Worm (Caenorhabditis elegans) whole organism, L2 larva: Measurements from ENCODE around the gene K10C2.6.

Source experiments
- F13H6.1 ChIP-seq: sonication (generic microtip); optimal IDR thresholded peaks from 2 replicates; lab custom pipeline; 2016; ENCODE audit warnings: missing genetic modification characterization, missing compliant biosample characterization
- Y55F3AM.14 ChIP-seq: fragments of 200-800 bp; sonication (Bioruptor generic); optimal IDR thresholded peaks from 2 replicates; lab custom pipeline; 2018; ENCODE audit warnings: mild to moderate bottlenecking, missing genetic modification characterization, missing compliant biosample characterization
- ZK546.5 ChIP-seq: sonication (generic microtip); optimal IDR thresholded peaks from 2 replicates; lab custom pipeline; 2017; ENCODE audit warnings: missing biosample characterization, missing genetic modification characterization
- alr-1 ChIP-seq: fragments of 150-350 bp; optimal IDR thresholded peaks from 2 replicates; lab custom pipeline; 2014; ENCODE audit warnings: missing biosample characterization, missing genetic modification characterization
- blmp-1 ChIP-seq: sonication (generic microtip); optimal IDR thresholded peaks from 2 replicates; lab custom pipeline; 2017; ENCODE audit warnings: missing genetic modification characterization, mild to moderate bottlenecking, missing compliant biosample characterization, antibody characterized with exemption, moderate library complexity; ENCODE audit not compliant: insufficient read depth
- ceh-16 ChIP-seq: fragments of 150-350 bp; optimal IDR thresholded peaks from 2 replicates; lab custom pipeline; 2014; ENCODE audit warnings: missing biosample characterization, missing genetic modification characterization
- ceh-82 ChIP-seq: fragments of 150-350 bp; optimal IDR thresholded peaks from 2 replicates; lab custom pipeline; 2014; ENCODE audit warnings: missing biosample characterization, missing genetic modification characterization
- crh-2 ChIP-seq: sonication (generic microtip); optimal IDR thresholded peaks from 2 replicates; lab custom pipeline; 2017; ENCODE audit warnings: missing biosample characterization, missing genetic modification characterization
- dmd-4 ChIP-seq: sonication (generic microtip); optimal IDR thresholded peaks from 2 replicates; lab custom pipeline; 2017; ENCODE audit warnings: missing biosample characterization, missing genetic modification characterization
- egl-27 ChIP-seq: sonication (generic microtip); optimal IDR thresholded peaks from 3 replicates; lab custom pipeline; 2017; ENCODE audit warnings: missing biosample characterization, missing genetic modification reagents, missing genetic modification characterization
- elt-1 ChIP-seq: fragments of 150-350 bp; optimal IDR thresholded peaks from 2 replicates; lab custom pipeline; 2014; ENCODE audit warnings: missing biosample characterization, missing genetic modification characterization
- elt-3 ChIP-seq: sonication (generic microtip); optimal IDR thresholded peaks from 2 replicates; lab custom pipeline; 2017; ENCODE audit warnings: missing biosample characterization, missing genetic modification characterization
- fos-1 ChIP-seq: fragments of 150-350 bp; optimal IDR thresholded peaks from 2 replicates; lab custom pipeline; 2014; ENCODE audit warnings: missing biosample characterization, missing genetic modification characterization
- gmeb-1 ChIP-seq: fragments of 150-350 bp; optimal IDR thresholded peaks from 2 replicates; lab custom pipeline; 2014; ENCODE audit warnings: missing biosample characterization, missing genetic modification characterization
- lin-11 ChIP-seq: fragments of 150-350 bp; sonication (generic microtip); optimal IDR thresholded peaks from 2 replicates; lab custom pipeline; 2014; ENCODE audit warnings: missing biosample characterization, missing genetic modification characterization, inconsistent platforms, mixed read lengths
- lsy-2 ChIP-seq, 2 experiments: fragments of 150-350 bp in 1 of 2; sonication (generic microtip) in 1 of 2; optimal IDR thresholded peaks; 2 replicates each; lab custom pipeline; 2014 to 2017; ENCODE audit warnings: missing biosample characterization in 2 of 2, missing genetic modification characterization in 2 of 2
- mab-5 ChIP-seq: fragments of 150-350 bp; optimal IDR thresholded peaks from 2 replicates; lab custom pipeline; 2014; ENCODE audit warnings: missing biosample characterization, missing genetic modification characterization
- mdl-1 ChIP-seq, 2 experiments: fragments of 150-350 bp in 1 of 2; sonication (generic microtip) in 1 of 2; optimal IDR thresholded peaks; 2 replicates each; lab custom pipeline; 2017; ENCODE audit warnings: missing biosample characterization in 2 of 2, missing genetic modification characterization in 2 of 2
- nhr-10 ChIP-seq: sonication (generic microtip); optimal IDR thresholded peaks from 2 replicates; lab custom pipeline; 2017; ENCODE audit warnings: missing biosample characterization, missing genetic modification characterization
- nhr-11 ChIP-seq: fragments of 150-350 bp; optimal IDR thresholded peaks from 2 replicates; lab custom pipeline; 2014; ENCODE audit warnings: missing biosample characterization, missing genetic modification characterization
- nhr-12 ChIP-seq: fragments of 150-350 bp; optimal IDR thresholded peaks from 2 replicates; lab custom pipeline; 2014; ENCODE audit warnings: missing biosample characterization, missing genetic modification characterization
- nhr-21 ChIP-seq: fragments of 150-350 bp; optimal IDR thresholded peaks from 2 replicates; lab custom pipeline; 2014; ENCODE audit warnings: missing biosample characterization, missing genetic modification characterization
- nhr-237 ChIP-seq: fragments of 150-350 bp; optimal IDR thresholded peaks from 2 replicates; lab custom pipeline; 2014; ENCODE audit warnings: missing biosample characterization, missing genetic modification characterization
- nhr-6 ChIP-seq: fragments of 150-350 bp; optimal IDR thresholded peaks from 2 replicates; lab custom pipeline; 2014; ENCODE audit warnings: missing biosample characterization, missing genetic modification characterization
- peb-1 ChIP-seq: fragments of 150-350 bp; optimal IDR thresholded peaks from 2 replicates; lab custom pipeline; 2014; ENCODE audit warnings: missing biosample characterization, missing genetic modification characterization
- sma-9 ChIP-seq, 2 experiments: fragments of 150-350 bp in 1 of 2; sonication (generic microtip) in 1 of 2; optimal IDR thresholded peaks; 2 replicates each; lab custom pipeline; 2014 to 2016; ENCODE audit warnings: missing genetic modification characterization in 2 of 2, mild to moderate bottlenecking in 1 of 2, missing biosample characterization in 1 of 2, missing compliant biosample characterization in 1 of 2, missing genetic modification reagents in 1 of 2, moderate library complexity in 1 of 2
- unc-62 ChIP-seq: fragments of 150-350 bp; optimal IDR thresholded peaks from 2 replicates; lab custom pipeline; 2014; ENCODE audit warnings: missing biosample characterization, missing genetic modification reagents, missing genetic modification characterization
- ztf-1 ChIP-seq: fragments of 200-800 bp; sonication (Bioruptor generic); conservative IDR thresholded peaks from 2 replicates; pipeline ENCODE4 v1.3.6; 2022; ENCODE audit warnings: missing genetic modification characterization, missing compliant biosample characterization
- ztf-11 ChIP-seq: sonication (generic microtip); optimal IDR thresholded peaks from 2 replicates; lab custom pipeline; 2017; ENCODE audit warnings: missing biosample characterization, missing genetic modification characterization
- ztf-4 ChIP-seq: fragments of 150-350 bp; optimal IDR thresholded peaks from 2 replicates; lab custom pipeline; 2014; ENCODE audit warnings: missing biosample characterization, missing genetic modification characterization

Gene K10C2.6

ce11 chrX:6455157-6455556 lies 3.9 kb downstream of the K10C2.6 start, which contains the start of gene nas-33:
TSS of gene nas-33 (minus strand) at chrX:6455257.
- TF ChIP-seq peb-1 (tag; lab: Kevin White, UChicago) (no peak), nhr-21 (tag; lab: Kevin White, UChicago) (no peak), ceh-16 (tag; lab: Kevin White, UChicago) (no peak), nhr-6 (no peak), mdl-1 (tag; optimal IDR thresholded peaks at IDR 0.05; lab: Kevin White, UChicago) (no peak), alr-1 (no peak)

DNA sequence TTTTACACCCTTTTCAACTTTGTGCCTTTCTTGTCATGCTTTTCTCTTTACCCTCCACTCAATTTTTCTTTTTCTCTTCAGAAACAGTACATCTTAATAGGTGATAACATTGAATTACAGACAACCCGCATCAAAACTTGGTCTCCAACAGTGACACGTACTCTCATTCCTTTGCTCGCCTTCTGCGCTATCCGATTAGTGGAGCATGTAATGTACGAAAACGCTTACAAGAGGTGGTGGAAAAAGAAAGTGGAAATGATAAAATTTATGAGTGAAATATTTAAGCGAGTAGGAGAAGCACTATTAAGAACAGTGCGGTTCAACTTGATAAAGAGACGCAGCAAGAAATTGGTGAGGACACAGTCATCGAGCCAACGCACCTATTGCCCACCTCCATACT lies 5.3 kb downstream of the K10C2.6 start, which contains the start of gene pept-1:
pept-1 (plus strand) TSS at position 306 of the 400 bp plus-strand sequence.
- TF ChIP-seq mdl-1 (tag; optimal IDR thresholded peaks at IDR 0.05; lab: Kevin White, UChicago) (no peak), sma-9 (GFP tag; optimal IDR thresholded peaks at IDR 0.05; lab: Kevin White, UChicago) (peak; percentile 68), sma-9 (tag; optimal IDR thresholded peaks at IDR 0.05; lab: Kevin White, UChicago) (no peak), mab-5 (tag; lab: Kevin White, UChicago) (no peak), nhr-6 (no peak), lin-11 (no peak), nhr-12 (tag; lab: Kevin White, UChicago) (no peak), elt-1 (no peak), nhr-10 (tag; lab: Kevin White, UChicago) (no peak), nhr-11 (tag; lab: Kevin White, UChicago) (no peak), Y55F3AM.14 (GFP tag; lab: Kevin White, UChicago) (no peak), lsy-2 (tag; optimal IDR thresholded peaks at IDR 0.05; lab: Kevin White, UChicago) (no peak), unc-62 (no peak), fos-1 (tag; lab: Kevin White, UChicago) (peak; percentile 92), alr-1 (no peak), ztf-4 (tag; lab: Kevin White, UChicago) (no peak), ztf-1 (GFP tag; lab: Robert Waterston, UW) (no peak), ceh-82 (tag; lab: Kevin White, UChicago) (no peak), crh-2 (tag; lab: Kevin White, UChicago) (peak; percentile 70), elt-3 (no peak), F13H6.1 (peak; percentile 63), egl-27 (tag; lab: Kevin White, UChicago) (peak; percentile 44), gmeb-1 (tag; lab: Kevin White, UChicago) (peak; percentile 46)

DNA sequence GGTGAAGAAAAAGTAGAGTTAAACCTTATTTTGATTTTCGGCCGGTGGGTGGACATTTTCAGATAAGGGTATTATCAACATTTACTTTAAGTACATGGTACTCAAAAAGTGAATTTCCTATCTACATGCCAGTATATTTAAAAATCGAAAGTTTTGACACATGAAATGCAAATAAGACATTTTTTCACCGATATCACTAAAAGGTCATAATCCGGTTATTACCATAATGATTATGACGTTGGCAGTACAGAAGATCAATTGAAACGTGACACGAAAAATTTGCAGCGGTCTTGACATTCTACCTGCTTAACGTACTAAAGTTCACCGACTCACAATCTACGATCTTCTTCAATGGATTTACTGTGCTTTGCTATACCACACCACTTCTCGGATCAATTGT lies 6.8 kb downstream of the K10C2.6 start:
- TF ChIP-seq gmeb-1 (tag; lab: Kevin White, UChicago) (peak; percentile 17), ZK546.5 (tag; lab: Kevin White, UChicago) (no peak), sma-9 (GFP tag; optimal IDR thresholded peaks at IDR 0.05; lab: Kevin White, UChicago) (peak; percentile 9), sma-9 (tag; optimal IDR thresholded peaks at IDR 0.05; lab: Kevin White, UChicago) (no peak)
- TF ChIP-seq, all 48 proteins: peak for 2

DNA sequence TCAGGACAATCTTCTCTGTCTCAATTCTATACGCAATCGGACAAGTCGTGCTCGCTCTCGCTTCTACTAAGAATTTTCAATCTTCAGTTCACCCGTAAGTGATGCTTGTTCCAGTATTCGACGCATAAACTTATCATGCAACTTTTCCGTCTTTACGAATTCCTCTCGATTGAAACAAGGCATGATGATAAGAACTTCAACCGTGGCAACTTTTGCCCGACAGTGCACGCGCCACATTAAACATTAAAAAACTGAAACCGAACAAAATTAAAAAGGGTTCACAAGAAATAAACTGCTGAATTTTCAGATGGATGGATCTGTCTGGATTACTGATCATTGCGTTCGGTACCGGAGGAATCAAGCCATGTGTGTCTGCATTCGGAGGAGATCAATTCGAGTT lies 7.2 kb downstream of the K10C2.6 start:
- no peak for TF ChIP-seq blmp-1 (tag; lab: Kevin White, UChicago)
- peak; percentile 29 for TF ChIP-seq fos-1 (tag; lab: Kevin White, UChicago)

ce11 chrX:6460123-6460522 lies 8.9 kb downstream of the K10C2.6 start:
- TF ChIP-seq lin-11 (no peak), crh-2 (tag; lab: Kevin White, UChicago) (peak; percentile 5), ceh-82 (tag; lab: Kevin White, UChicago) (no peak), fos-1 (tag; lab: Kevin White, UChicago) (peak; percentile 44), unc-62 (no peak), egl-27 (tag; lab: Kevin White, UChicago) (no peak), dmd-4 (tag; lab: Kevin White, UChicago) (no peak)

DNA sequence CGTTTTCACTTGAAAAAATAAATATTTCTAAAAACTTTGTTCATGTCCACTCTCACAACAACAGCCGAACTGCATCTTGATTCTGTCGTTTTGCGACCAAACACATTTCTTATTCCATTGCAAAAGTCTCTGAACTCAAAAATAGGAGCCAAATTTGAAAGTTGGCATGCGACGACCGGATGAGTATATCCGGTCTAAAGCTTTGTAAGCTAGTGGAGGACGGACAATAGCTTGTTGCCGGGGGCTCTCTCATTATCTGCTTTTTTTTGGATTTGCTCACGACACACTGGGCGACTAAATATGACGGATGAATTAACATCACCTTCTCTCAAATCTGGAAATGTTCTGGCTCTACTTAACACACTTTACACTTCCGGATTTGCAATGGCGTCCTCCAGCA lies 10.5 kb downstream of the K10C2.6 start, which contains the start of gene K04E7.1:
K04E7.1 (plus strand) TSS at position 301 of the 400 bp plus-strand sequence.
- no peak for TF ChIP-seq ztf-11 (tag; lab: Kevin White, UChicago)
- TF ChIP-seq nhr-237 (tag; lab: Kevin White, UChicago) = no peak
